Worm (Caenorhabditis elegans): Measurements from ENCODE around the gene E02C12.19.

DNA sequence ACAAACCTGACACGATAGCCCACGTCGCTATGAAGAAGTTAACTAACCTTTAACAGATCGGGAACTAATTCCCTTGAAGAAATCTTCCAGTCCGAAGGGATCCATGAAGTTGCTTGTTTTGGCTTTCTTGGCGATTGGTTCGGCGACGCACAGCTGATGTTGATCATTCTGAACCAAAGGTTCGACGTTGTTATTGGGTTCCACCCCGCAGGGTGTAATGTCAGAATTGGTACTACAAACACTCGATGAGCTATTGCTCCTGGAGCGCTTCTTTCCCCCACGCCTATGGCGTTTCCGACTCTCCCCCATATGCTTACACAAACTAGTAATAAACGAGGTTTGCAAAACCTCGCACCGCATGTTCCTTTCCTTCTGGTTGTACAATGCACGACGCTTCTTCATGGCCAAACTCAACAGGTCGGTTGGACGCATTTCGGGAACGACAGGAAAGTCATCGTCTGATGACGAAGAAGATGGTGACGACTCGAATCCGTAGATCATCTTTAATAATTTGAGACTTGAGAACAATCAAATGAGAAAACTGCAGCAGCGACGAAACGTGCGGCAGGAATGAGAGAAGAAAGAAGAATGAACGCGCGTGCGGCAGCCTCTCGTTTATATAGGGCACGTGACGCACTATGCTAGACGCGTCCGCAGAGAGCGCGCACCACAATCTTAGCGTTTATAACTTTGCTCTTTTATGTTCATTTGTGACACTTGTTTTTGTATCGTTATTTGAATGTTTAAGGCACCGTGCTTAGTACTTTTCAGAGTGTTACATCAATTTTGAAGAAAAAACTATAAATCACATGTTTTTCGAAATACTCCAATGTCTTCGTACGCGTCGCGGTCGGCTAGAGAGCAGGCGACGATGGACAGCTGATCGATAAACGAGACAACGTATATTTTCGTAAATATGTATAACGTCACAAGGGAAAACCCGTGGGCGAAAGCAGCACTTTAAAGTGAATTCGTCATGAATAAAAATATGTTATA, 32.4 kb downstream of the E02C12.19 start, which contains the start of gene tos-1:
- peak; percentile 75 for TF ChIP-seq egl-27 (tag; optimal IDR thresholded peaks at IDR 0.05)
- peak; percentile 90 for TF ChIP-seq nfya-1 (tag; optimal IDR thresholded peaks at IDR 0.05; ENCODE audit: insufficient read depth)

Measured in whole organism, L3 larva.